Worm (Caenorhabditis elegans) whole organism, young adult: Measurements from ENCODE around the gene F32D8.5.

Experiments
- B0019.2 ChIP-seq: fragments of 200-800 bp; sonication (Bioruptor generic); conservative IDR thresholded peaks from 2 replicates; pipeline ENCODE4 v1.3.6; 2022; ENCODE audit warnings: missing genetic modification reagents, missing genetic modification characterization, missing compliant biosample characterization
- ama-1 ChIP-seq, 3 experiments: fragments of 150-350 bp in 1 of 3; sonication (generic microtip) in 2 of 3; optimal IDR thresholded peaks; 2 replicates each; lab custom pipeline; 2014 to 2018; ENCODE audit warnings: missing biosample characterization in 2 of 3, missing genetic modification characterization in 2 of 3, missing genetic modification reagents in 2 of 3
- ceh-58 ChIP-seq: fragments of 200-800 bp; sonication (Bioruptor generic); IDR thresholded peaks from 2 replicates; pipeline ENCODE4 v1.3.6; 2022; ENCODE audit warnings: missing genetic modification characterization, missing compliant biosample characterization
- egl-18 ChIP-seq: fragments of 200-800 bp; sonication (Bioruptor generic); IDR thresholded peaks from 2 replicates; pipeline ENCODE4 v1.3.6; 2022; ENCODE audit warnings: missing genetic modification reagents, missing genetic modification characterization, missing compliant biosample characterization
- mes-4 ChIP-seq: sonication (generic microtip); optimal IDR thresholded peaks from 2 replicates; lab custom pipeline; 2016; ENCODE audit warnings: missing genotype, missing genetic modification characterization, missing compliant biosample characterization
- nhr-90 ChIP-seq: sonication (generic microtip); optimal IDR thresholded peaks from 2 replicates; lab custom pipeline; 2016; ENCODE audit warnings: missing genotype, mild to moderate bottlenecking, missing genetic modification characterization, missing compliant biosample characterization
- rec-8 ChIP-seq, 2 experiments: sonication (generic microtip); optimal IDR thresholded peaks; 2 replicates each; lab custom pipeline; 2016; ENCODE audit warnings: mild to moderate bottlenecking in 2 of 2, missing genetic modification characterization in 2 of 2, missing genetic modification reagents in 2 of 2, missing genotype in 2 of 2, missing biosample characterization in 1 of 2, missing compliant biosample characterization in 1 of 2, moderate library complexity in 1 of 2
- unc-130 ChIP-seq: sonication (generic microtip); optimal IDR thresholded peaks from 2 replicates; lab custom pipeline; 2016; ENCODE audit warnings: missing genetic modification reagents, missing genetic modification characterization, missing compliant biosample characterization
- unc-62 ChIP-seq: fragments of 150-350 bp; optimal IDR thresholded peaks from 2 replicates; lab custom pipeline; 2014; ENCODE audit warnings: missing biosample characterization, missing genetic modification reagents, missing genetic modification characterization

DNA sequence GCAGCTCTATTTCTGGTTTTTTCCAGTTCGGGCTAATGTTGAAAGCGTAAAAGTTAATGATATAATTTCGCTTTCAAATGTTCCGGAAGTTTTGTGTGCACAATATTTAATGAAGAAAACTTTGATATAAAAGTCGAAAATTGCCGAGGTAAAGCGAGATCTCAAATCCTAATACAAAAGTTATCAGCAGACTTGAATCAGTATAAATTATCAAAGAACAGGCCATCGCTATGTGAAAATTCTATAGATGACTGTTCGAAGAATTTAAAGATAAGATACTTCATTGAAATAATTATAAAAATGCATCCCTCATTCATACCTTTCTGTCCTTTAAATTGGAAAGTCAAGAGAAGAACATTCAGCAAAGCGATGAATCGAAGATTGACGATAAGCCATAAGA is 47.7 kb upstream of the F32D8.5 start, which contains the start of gene C29A12.6:
- TF ChIP-seq rec-8 (tag; optimal IDR thresholded peaks at IDR 0.05; lab: Kevin White, UChicago) (no peak), nhr-90 (tag; lab: Kevin White, UChicago) (no peak), ceh-58 (GFP tag; lab: Robert Waterston, UW) (no peak), egl-18 (GFP tag; lab: Robert Waterston, UW) (no peak), unc-130 (no peak), B0019.2 (GFP tag; lab: Robert Waterston, UW) (no peak), unc-62 (GFP tag; lab: Kevin White, UChicago) (no peak), mes-4 (no peak), ama-1 (optimal IDR thresholded peaks at IDR 0.05; lab: Kevin White, UChicago) (no peak), ama-1 (GFP tag; optimal IDR thresholded peaks at IDR 0.05; lab: Kevin White, UChicago) (no peak)
